Worm (Caenorhabditis elegans) whole organism, early embryonic: Measurements from ENCODE around the gene unc-52.

Experiments used
- flt-1 ChIP-seq: fragments of 200-800 bp; sonication (Bioruptor generic); IDR thresholded peaks from 2 replicates; pipeline ENCODE4 v1.3.6; 2022; ENCODE audit warnings: missing genetic modification characterization, missing compliant biosample characterization
- hmbx-1 ChIP-seq: sonication (generic microtip); optimal IDR thresholded peaks from 2 replicates; lab custom pipeline; 2016; ENCODE audit warnings: mild to moderate bottlenecking, missing genetic modification characterization, missing compliant biosample characterization
- tbx-11 ChIP-seq: fragments of 200-800 bp; sonication (Bioruptor generic); IDR thresholded peaks from 2 replicates; pipeline ENCODE4 v1.3.6; 2022; ENCODE audit warnings: missing genetic modification characterization, missing compliant biosample characterization
- tbx-37 ChIP-seq: fragments of 200-800 bp; sonication (Bioruptor generic); conservative IDR thresholded peaks from 2 replicates; pipeline ENCODE4 v1.3.6; 2022; ENCODE audit warnings: missing genetic modification reagents, missing genetic modification characterization, missing compliant biosample characterization

DNA sequence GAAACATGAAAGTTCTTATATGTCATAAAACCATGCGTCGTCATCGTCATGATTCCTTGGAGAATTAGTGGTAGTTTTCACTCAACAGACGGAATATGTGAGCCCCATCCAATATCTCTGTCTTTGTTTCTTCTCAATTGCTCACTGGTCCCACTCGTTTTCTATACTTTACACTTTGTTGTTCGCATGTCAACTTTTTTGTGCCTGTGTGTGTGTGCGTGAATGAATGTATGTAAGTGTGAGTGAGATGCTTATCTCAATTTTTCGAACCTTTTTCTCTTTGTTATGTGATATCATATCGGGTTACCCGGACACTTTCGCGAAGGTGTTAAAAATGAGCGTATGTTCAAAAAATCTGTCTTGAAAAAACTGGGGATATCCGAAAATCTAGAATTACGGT is 12.2 kb downstream of the unc-52 start:
- TF ChIP-seq hmbx-1 (tag; lab: Kevin White, UChicago), result no peak
- no peak for TF ChIP-seq tbx-37 (GFP tag; lab: Robert Waterston, UW)
- TF ChIP-seq flt-1 (GFP tag; lab: Robert Waterston, UW), result no peak
- TF ChIP-seq tbx-11, result no peak
